Worm (Caenorhabditis elegans) whole organism, midembryonic: ENCODE data around the gene prx-6.

ENCODE experiments used
- flt-1 ChIP-seq: fragments of 200-800 bp; sonication (Bioruptor generic); IDR thresholded peaks from 2 replicates; pipeline ENCODE4 v1.3.6; 2022; ENCODE audit warnings: missing genetic modification characterization, missing compliant biosample characterization
- klf-2 ChIP-seq: fragments of 200-800 bp; sonication (Bioruptor generic); conservative IDR thresholded peaks from 2 replicates; pipeline ENCODE4 v1.3.6; 2022; ENCODE audit warnings: missing genetic modification reagents, missing genetic modification characterization, missing compliant biosample characterization
- ztf-23 ChIP-seq: fragments of 200-800 bp; sonication (Bioruptor generic); IDR thresholded peaks from 2 replicates; pipeline ENCODE4 v1.3.6; 2022; ENCODE audit warnings: missing genetic modification reagents, missing genetic modification characterization, missing compliant biosample characterization

DNA sequence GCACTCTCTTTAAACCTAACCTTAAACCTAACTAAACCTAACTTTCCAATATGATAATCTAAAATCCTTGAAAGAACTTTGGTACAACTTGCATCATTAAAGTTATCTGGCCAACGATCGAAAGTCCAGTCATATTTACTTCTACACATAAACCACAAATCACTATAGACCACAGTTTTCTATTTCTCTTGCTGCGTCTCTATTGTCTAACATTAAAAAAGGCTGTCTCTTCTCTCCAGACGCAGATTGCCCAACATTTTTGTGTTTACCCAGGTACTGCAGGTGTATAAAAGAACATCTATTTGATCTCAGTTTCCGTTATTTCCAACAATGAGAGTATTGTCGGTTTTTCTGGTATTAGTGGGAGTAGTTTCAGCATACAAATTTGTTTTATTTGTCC lies 22.3 kb upstream of the prx-6 start, which contains the start of gene ugt-61:
- TF ChIP-seq flt-1 (GFP tag; lab: Robert Waterston, UW) (no peak), klf-2 (GFP tag; lab: Robert Waterston, UW) (no peak), ztf-23 (GFP tag; lab: Robert Waterston, UW) (no peak)
